Worm (Caenorhabditis elegans) whole organism, mixed stage, embryonic: ENCODE data around the gene Y82E9BR.9.

Experiments
- ceh-39 ChIP-seq: fragments of 150-350 bp; optimal IDR thresholded peaks from 2 replicates; lab custom pipeline; 2014; ENCODE audit warnings: missing biosample characterization, missing genetic modification characterization
- elt-1 ChIP-seq: sonication (generic microtip); optimal IDR thresholded peaks from 2 replicates; lab custom pipeline; 2017; ENCODE audit warnings: missing genetic modification characterization, mild to moderate bottlenecking, missing compliant biosample characterization, antibody characterized with exemption, moderate library complexity, borderline replicate concordance; ENCODE audit not compliant: insufficient read depth
- elt-3 ChIP-seq: fragments of 150-350 bp; optimal IDR thresholded peaks from 2 replicates; lab custom pipeline; 2014; ENCODE audit warnings: missing biosample characterization, missing genetic modification characterization
- lin-13 ChIP-seq: fragments of 150-350 bp; optimal IDR thresholded peaks from 2 replicates; lab custom pipeline; 2014; ENCODE audit warnings: missing biosample characterization, missing genetic modification characterization
- lin-32 ChIP-seq: fragments of 200-800 bp; sonication (Bioruptor generic); optimal IDR thresholded peaks from 2 replicates; lab custom pipeline; 2018; ENCODE audit warnings: mild to moderate bottlenecking, missing genetic modification characterization, missing compliant biosample characterization
- lsy-2 ChIP-seq: fragments of 150-350 bp; optimal IDR thresholded peaks from 2 replicates; lab custom pipeline; 2014; ENCODE audit warnings: missing biosample characterization, missing genetic modification characterization
- mep-1 ChIP-seq: fragments of 150-350 bp; optimal IDR thresholded peaks from 2 replicates; lab custom pipeline; 2017; ENCODE audit warnings: missing biosample characterization, missing genetic modification reagents, missing genetic modification characterization, inconsistent platforms
- mls-2 ChIP-seq: sonication (generic microtip); optimal IDR thresholded peaks from 2 replicates; lab custom pipeline; 2016; ENCODE audit warnings: mild to moderate bottlenecking, missing genetic modification characterization, moderate library complexity, missing compliant biosample characterization
- nhr-12 ChIP-seq: fragments of 150-350 bp; optimal IDR thresholded peaks from 2 replicates; lab custom pipeline; 2014; ENCODE audit warnings: missing biosample characterization, missing genetic modification characterization
- nhr-76 ChIP-seq: sonication (generic microtip); optimal IDR thresholded peaks from 2 replicates; lab custom pipeline; 2017; ENCODE audit warnings: missing biosample characterization, missing genetic modification characterization
- unc-39 ChIP-seq: fragments of 150-350 bp; optimal IDR thresholded peaks from 2 replicates; lab custom pipeline; 2014; ENCODE audit warnings: missing biosample characterization, missing genetic modification characterization
- unc-62 ChIP-seq: fragments of 150-350 bp; optimal IDR thresholded peaks from 2 replicates; lab custom pipeline; 2014; ENCODE audit warnings: missing biosample characterization, missing genetic modification reagents, missing genetic modification characterization

DNA sequence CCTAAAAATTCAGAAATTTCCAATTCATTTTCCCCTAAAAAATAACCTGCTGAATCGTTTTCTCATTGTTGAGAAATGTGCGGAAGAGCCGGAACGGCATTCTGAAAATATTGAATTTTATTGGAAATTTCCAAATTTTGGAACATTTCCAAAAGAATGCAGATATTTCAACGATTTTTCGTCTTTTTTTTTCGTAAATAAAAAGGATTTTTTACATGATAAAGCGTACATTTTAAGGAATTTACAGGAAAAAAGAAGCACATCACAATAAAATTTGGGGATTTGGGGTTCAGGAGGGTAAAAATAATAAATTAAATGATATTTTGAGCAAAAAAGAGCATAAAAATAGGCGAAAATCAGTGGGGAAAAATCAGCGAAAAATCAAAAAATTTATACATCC, 49.6 kb upstream of the Y82E9BR.9 start, which contains the start of gene Y82E9BR.22:
- TF ChIP-seq nhr-12 (no peak), mep-1 (tag; lab: Kevin White, UChicago) (no peak), elt-1 (no peak), ceh-39 (tag; lab: Kevin White, UChicago) (no peak), mls-2 (no peak), lin-13 (tag; lab: Kevin White, UChicago) (no peak), nhr-76 (no peak), unc-62 (GFP tag; lab: Kevin White, UChicago) (no peak), lsy-2 (tag; lab: Kevin White, UChicago) (no peak), unc-39 (tag; lab: Kevin White, UChicago) (no peak), lin-32 (GFP tag; lab: Kevin White, UChicago) (no peak), elt-3 (no peak)
